Worm (Caenorhabditis elegans): Measurements from ENCODE around the gene srx-135.

srx-135 gene

DNA sequence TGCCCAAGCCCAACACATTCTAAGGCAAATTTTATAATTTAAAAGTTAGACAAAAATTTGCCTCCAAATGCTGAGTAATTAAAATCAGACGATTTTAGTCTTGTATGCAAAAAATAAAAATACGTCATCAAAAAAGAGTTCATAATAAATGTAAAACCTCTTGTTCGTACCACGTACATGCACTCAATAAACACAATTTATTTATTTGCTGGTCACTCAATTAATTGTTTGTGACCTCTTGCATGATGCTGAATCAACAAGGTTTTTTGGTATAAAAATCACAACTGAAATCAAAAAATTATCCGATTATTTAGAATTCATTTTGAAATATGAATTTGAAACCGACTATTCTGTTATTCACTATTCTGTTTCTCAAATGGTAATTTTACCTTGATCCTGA is 8.8 kb upstream of the srx-135 start, which contains the start of gene hpx-2:
TSS of gene hpx-2 (plus strand) at position 301 of the 400 bp plus-strand sequence.
- TF ChIP-seq hnd-1 (tag; optimal IDR thresholded peaks at IDR 0.05) (no peak), hmbx-1 (tag; optimal IDR thresholded peaks at IDR 0.05) (no peak), tbx-37 (GFP tag; conservative IDR thresholded peaks at IDR 0.05) (no peak), F13C5.2 (tag; optimal IDR thresholded peaks at IDR 0.05) (no peak), ama-1 (optimal IDR thresholded peaks at IDR 0.05) (no peak), tra-4 (tag; optimal IDR thresholded peaks at IDR 0.05) (no peak), sea-1 (GFP tag; conservative IDR thresholded peaks at IDR 0.05) (no peak), flt-1 (GFP tag; IDR thresholded peaks at IDR 0.05) (no peak), ceh-13 (GFP tag; optimal IDR thresholded peaks at IDR 0.05) (no peak), tbx-11 (GFP tag; IDR thresholded peaks at IDR 0.05) (no peak), aly-1 (tag; optimal IDR thresholded peaks at IDR 0.05) (no peak)

DNA sequence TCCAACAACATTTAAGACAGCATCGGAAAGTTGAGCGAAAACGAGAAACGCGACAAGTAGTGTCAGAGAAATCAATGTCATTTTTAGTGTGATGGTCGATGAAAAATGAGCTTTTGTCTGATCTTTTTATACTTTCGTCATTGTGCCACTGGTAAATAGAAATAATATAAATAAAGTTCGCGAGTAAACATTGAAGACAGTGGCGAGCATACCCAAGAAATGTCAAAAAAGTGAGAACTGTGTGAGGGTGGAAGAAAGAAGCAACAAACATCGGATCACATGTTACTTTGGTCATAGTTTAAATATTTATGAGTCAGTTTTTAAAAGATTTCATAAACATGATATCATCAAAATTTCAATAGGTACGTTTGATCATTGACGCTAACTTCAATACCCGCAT is 4.7 kb upstream of the srx-135 start, which contains the start of gene ttr-21:
TSS of gene ttr-21 (minus strand) at position 100 of the 400 bp plus-strand sequence.
- TF ChIP-seq aly-1 (tag; optimal IDR thresholded peaks at IDR 0.05) (no peak), ama-1 (optimal IDR thresholded peaks at IDR 0.05) (no peak), F13C5.2 (tag; optimal IDR thresholded peaks at IDR 0.05) (no peak), hmbx-1 (tag; optimal IDR thresholded peaks at IDR 0.05) (no peak), sea-1 (GFP tag; conservative IDR thresholded peaks at IDR 0.05) (no peak), tbx-37 (GFP tag; conservative IDR thresholded peaks at IDR 0.05) (no peak), hmg-4 (GFP tag; optimal IDR thresholded peaks at IDR 0.05) (no peak), ceh-13 (GFP tag; optimal IDR thresholded peaks at IDR 0.05) (no peak), B0310.2 (tag; optimal IDR thresholded peaks at IDR 0.05) (no peak), ceh-36 (tag; optimal IDR thresholded peaks at IDR 0.05) (no peak), scrt-1 (GFP tag; IDR thresholded peaks at IDR 0.05) (no peak), flt-1 (GFP tag; IDR thresholded peaks at IDR 0.05) (no peak), tbx-11 (GFP tag; IDR thresholded peaks at IDR 0.05) (no peak), hnd-1 (tag; optimal IDR thresholded peaks at IDR 0.05) (no peak)

DNA sequence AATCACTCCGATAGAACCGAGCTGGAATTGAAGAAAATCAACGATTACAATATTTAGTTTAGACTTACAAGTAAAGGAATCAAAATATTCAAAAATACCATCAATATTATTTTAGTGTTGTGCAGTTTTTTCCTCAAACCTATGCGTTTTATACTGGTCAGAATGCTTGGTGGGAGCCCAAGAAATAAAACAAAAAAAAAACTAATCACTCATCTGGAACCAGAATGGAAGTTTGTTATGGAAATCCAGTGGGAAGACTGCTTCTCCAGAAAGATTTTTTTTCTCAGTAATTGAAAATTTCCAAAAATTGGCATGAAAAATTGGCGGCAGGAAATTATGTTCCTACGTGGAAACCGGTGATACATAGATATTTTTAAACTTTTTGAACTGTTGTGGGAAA is 2.6 kb upstream of the srx-135 start, which contains the start of gene srx-134:
TSS of gene srx-134 (minus strand) at position 101 of the 400 bp plus-strand sequence.
- no peak for TF ChIP-seq sea-1 (GFP tag; conservative IDR thresholded peaks at IDR 0.05)
- no peak for TF ChIP-seq tra-4 (tag; optimal IDR thresholded peaks at IDR 0.05)
- TF ChIP-seq F13C5.2 (tag; optimal IDR thresholded peaks at IDR 0.05), result no peak
- no peak for TF ChIP-seq flt-1 (GFP tag; IDR thresholded peaks at IDR 0.05)
- no peak for TF ChIP-seq hmbx-1 (tag; optimal IDR thresholded peaks at IDR 0.05)
- TF ChIP-seq pes-1 (GFP tag; IDR thresholded peaks at IDR 0.05), result no peak
- TF ChIP-seq hnd-1 (tag; optimal IDR thresholded peaks at IDR 0.05), result no peak
- TF ChIP-seq B0310.2 (tag; optimal IDR thresholded peaks at IDR 0.05), result no peak
- TF ChIP-seq ceh-13 (GFP tag; optimal IDR thresholded peaks at IDR 0.05), result no peak
- TF ChIP-seq tbx-11 (GFP tag; IDR thresholded peaks at IDR 0.05), result no peak
- no peak for TF ChIP-seq scrt-1 (GFP tag; IDR thresholded peaks at IDR 0.05)
- TF ChIP-seq ets-7 (tag; optimal IDR thresholded peaks at IDR 0.05), result no peak
- TF ChIP-seq ama-1 (optimal IDR thresholded peaks at IDR 0.05), result no peak
- no peak for TF ChIP-seq ceh-36 (tag; optimal IDR thresholded peaks at IDR 0.05)

DNA sequence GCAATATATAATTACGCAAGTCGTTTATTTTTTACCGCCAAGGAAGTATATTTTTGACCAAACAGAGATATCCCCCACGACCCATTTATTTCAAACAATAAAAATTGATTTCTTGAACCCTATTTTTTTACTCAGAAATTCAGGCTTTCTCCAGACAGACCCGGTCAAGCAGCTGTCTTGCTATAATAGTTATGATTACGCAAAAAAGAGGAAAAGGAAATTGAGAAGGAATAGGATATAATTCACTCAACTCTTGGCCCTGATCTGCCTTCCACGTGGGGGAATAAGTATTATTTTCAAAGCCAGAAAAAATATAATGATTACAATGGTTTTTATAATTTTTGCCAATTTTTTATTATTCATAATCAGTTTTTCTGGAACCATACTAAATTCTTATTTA is 1.9 kb upstream of the srx-135 start, which contains the start of gene srx-136:
TSS of gene srx-136 (plus strand) at position 301 of the 400 bp plus-strand sequence.
- no peak for TF ChIP-seq ceh-13 (GFP tag; optimal IDR thresholded peaks at IDR 0.05)
- TF ChIP-seq tbx-11 (GFP tag; IDR thresholded peaks at IDR 0.05), result no peak
- no peak for TF ChIP-seq hmbx-1 (tag; optimal IDR thresholded peaks at IDR 0.05)
- no peak for TF ChIP-seq ets-7 (tag; optimal IDR thresholded peaks at IDR 0.05)

DNA sequence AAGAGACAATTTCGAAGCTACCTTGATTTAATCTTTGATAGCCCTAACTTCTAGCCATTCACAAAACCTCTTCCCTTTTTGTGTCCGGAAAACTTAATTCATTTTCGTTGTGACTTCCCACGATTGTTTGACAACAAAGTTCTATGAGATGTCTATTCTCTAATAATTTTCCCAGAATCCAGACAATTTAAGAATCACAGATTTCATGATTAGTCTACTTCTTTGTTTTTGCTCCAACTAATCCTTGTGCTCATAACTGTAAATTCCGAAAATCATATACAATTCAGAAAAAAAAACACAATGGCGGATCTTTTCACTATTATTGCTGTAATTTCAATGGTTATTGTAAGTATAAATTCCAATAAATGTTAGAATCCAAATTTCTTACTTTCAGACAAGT is 3.5 kb downstream of the srx-135 start, which contains the start of gene srx-137:
TSS of gene srx-137 (plus strand) at position 301 of the 400 bp plus-strand sequence.
- TF ChIP-seq ama-1 (optimal IDR thresholded peaks at IDR 0.05), result no peak
- no peak for TF ChIP-seq hnd-1 (tag; optimal IDR thresholded peaks at IDR 0.05)
- TF ChIP-seq flt-1 (GFP tag; IDR thresholded peaks at IDR 0.05), result no peak
- TF ChIP-seq B0310.2 (tag; optimal IDR thresholded peaks at IDR 0.05), result no peak
- TF ChIP-seq sea-1 (GFP tag; conservative IDR thresholded peaks at IDR 0.05), result no peak
- TF ChIP-seq ceh-13 (GFP tag; optimal IDR thresholded peaks at IDR 0.05), result no peak
- TF ChIP-seq F13C5.2 (tag; optimal IDR thresholded peaks at IDR 0.05), result no peak
- TF ChIP-seq scrt-1 (GFP tag; IDR thresholded peaks at IDR 0.05), result no peak
- TF ChIP-seq tbx-37 (GFP tag; conservative IDR thresholded peaks at IDR 0.05), result no peak
- TF ChIP-seq hmbx-1 (tag; optimal IDR thresholded peaks at IDR 0.05), result no peak
- no peak for TF ChIP-seq pes-1 (GFP tag; IDR thresholded peaks at IDR 0.05)
- TF ChIP-seq hmg-4 (GFP tag; optimal IDR thresholded peaks at IDR 0.05), result no peak
- TF ChIP-seq aly-1 (tag; optimal IDR thresholded peaks at IDR 0.05), result no peak
- TF ChIP-seq tra-4 (tag; optimal IDR thresholded peaks at IDR 0.05), result no peak

DNA sequence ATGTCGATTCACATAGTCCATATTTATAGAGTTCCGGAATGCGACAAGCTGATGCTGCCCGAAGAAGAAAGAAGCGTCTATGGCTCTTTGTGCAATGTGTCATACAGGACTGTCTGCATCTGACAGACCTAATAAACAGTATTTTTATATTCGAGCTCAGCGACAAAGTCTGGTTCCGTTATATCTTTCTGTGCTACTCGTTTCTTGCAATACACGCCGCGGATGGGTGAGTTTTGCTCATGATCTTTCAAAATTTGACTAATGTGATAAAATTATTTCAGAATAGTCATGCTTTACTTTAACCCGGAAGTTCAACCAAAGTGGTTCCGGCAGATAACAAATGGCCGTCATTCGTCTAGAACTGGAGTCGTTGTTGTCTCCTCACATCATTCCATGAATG is 4.7 kb downstream of the srx-135 start:
- TF ChIP-seq sea-1 (GFP tag; conservative IDR thresholded peaks at IDR 0.05) (no peak), ceh-36 (tag; optimal IDR thresholded peaks at IDR 0.05) (no peak), aly-1 (tag; optimal IDR thresholded peaks at IDR 0.05) (no peak), ets-7 (tag; optimal IDR thresholded peaks at IDR 0.05) (no peak), F13C5.2 (tag; optimal IDR thresholded peaks at IDR 0.05) (no peak)

DNA sequence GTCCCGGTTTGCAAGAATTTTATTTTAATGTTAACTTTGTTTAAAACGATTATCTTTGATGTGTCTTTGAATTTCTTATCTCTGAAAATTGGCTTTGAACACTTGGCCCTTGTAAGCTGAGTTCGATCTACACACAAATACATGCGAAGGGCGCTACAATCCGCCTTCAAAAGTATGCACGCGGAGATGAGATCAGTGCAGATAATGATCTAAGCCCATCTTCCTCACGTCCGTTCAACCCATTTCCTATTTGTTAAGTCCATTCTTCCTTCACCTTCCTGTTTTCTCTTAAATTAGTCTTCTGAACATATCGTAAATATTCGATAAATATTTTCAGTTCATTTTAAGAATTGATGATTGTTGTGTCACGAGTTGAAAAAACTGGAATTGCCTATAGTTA is 7.3 kb downstream of the srx-135 start, which contains the start of gene nhr-175:
TSS of gene nhr-175 (plus strand) at position 339 of the 400 bp plus-strand sequence.
- TF ChIP-seq B0310.2 (tag; optimal IDR thresholded peaks at IDR 0.05) (no peak), hmg-4 (GFP tag; optimal IDR thresholded peaks at IDR 0.05) (no peak), aly-1 (tag; optimal IDR thresholded peaks at IDR 0.05) (no peak), pes-1 (GFP tag; IDR thresholded peaks at IDR 0.05) (no peak), hnd-1 (tag; optimal IDR thresholded peaks at IDR 0.05) (no peak), ceh-13 (GFP tag; optimal IDR thresholded peaks at IDR 0.05) (no peak), ama-1 (optimal IDR thresholded peaks at IDR 0.05) (no peak), tra-4 (tag; optimal IDR thresholded peaks at IDR 0.05) (no peak), F13C5.2 (tag; optimal IDR thresholded peaks at IDR 0.05) (no peak), hmbx-1 (tag; optimal IDR thresholded peaks at IDR 0.05) (no peak), flt-1 (GFP tag; IDR thresholded peaks at IDR 0.05) (no peak), scrt-1 (GFP tag; IDR thresholded peaks at IDR 0.05) (no peak), tbx-11 (GFP tag; IDR thresholded peaks at IDR 0.05) (no peak), sea-1 (GFP tag; conservative IDR thresholded peaks at IDR 0.05) (no peak), tbx-37 (GFP tag; conservative IDR thresholded peaks at IDR 0.05) (no peak), ceh-36 (tag; optimal IDR thresholded peaks at IDR 0.05) (no peak), ets-7 (tag; optimal IDR thresholded peaks at IDR 0.05) (no peak)

All from whole organism, early embryonic.